Fruit fly (Drosophila melanogaster): Measurements from ENCODE around the gene CG43084.

The CG43084 gene

DNA sequence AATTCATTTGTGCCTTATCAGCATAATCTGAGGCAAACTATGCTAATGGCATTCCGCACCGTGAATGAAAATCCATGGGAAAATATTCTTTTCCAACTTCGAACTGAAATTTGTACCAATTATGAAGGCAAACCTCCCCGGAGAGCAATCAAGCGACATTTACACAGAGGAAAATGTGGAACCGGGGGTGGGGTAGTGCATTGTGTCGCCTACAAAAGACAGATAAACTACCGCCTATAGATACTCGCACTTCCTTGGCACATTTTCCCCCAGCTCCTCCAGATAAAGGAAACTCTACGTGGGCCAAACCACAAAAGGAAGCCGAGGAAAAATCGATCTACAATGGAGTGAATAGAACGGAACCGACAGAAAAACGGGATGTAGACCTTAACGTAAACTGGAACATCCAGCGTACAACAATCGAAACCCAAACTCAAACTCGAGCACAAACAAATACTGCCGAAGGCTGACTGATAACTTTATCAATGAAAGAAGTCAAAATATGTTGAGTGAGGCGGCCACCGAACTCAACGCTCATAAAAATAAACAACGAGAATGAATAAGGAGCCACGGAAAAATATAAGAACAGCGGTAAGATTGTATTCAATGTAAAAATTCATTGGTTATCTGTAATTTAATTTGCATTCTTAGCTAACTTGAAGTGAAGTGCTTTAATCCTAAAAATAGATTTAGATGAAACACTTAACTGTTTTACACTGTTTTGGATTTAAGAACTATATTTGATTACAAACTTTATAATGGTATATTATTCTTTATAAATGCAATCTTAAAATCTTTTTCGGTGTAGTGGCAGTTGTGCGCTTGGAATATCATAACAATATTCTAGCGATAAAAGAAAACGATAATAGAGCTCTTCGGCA, 40.3 kb downstream of the CG43084 start (continued):
- TF ChIP-seq CG9215 (GFP tag; IDR thresholded peaks at IDR 0.05) (no peak), HmgD (GFP tag; optimal IDR thresholded peaks at IDR 0.05) (no peak), klu (GFP tag; IDR thresholded peaks at IDR 0.05) (no peak), sens (GFP tag) (peak; percentile 88), cwo (GFP tag; optimal IDR thresholded peaks at IDR 0.05) (peak; percentile 65), CG3995 (GFP tag; optimal IDR thresholded peaks at IDR 0.05) (no peak), stwl (tag; optimal IDR thresholded peaks at IDR 0.05) (no peak), HHEX (GFP tag; optimal IDR thresholded peaks at IDR 0.05) (no peak), Ets65A (GFP tag) (no peak), lmd (GFP tag; IDR thresholded peaks at IDR 0.05) (no peak), CG3838 (GFP tag; optimal IDR thresholded peaks at IDR 0.05) (no peak), CG4617 (GFP tag; optimal IDR thresholded peaks at IDR 0.05; ENCODE audit: borderline replicate concordance) (no peak), CG9932 (GFP tag; IDR thresholded peaks at IDR 0.05) (peak; percentile 54), aop (GFP tag; IDR thresholded peaks at IDR 0.05) (no peak), p53 (GFP tag; optimal IDR thresholded peaks at IDR 0.05) (no peak), MBD-R2 (GFP tag; IDR thresholded peaks at IDR 0.05) (no peak), so (GFP tag; IDR thresholded peaks at IDR 0.05) (peak; percentile 28; the same call in 1 of the 3 replicates), CG3281 (GFP tag; optimal IDR thresholded peaks at IDR 0.05) (peak; percentile 19), CG1233 (GFP tag; optimal IDR thresholded peaks at IDR 0.05) (peak; percentile 60), Dll (GFP tag; IDR thresholded peaks at IDR 0.05; ENCODE audit: partially characterized antibody) (no peak), fu2 (GFP tag; optimal IDR thresholded peaks at IDR 0.05) (no peak), CG9437 (GFP tag; optimal IDR thresholded peaks at IDR 0.05) (peak; percentile 13), CG8290 (GFP tag; optimal IDR thresholded peaks at IDR 0.05) (no peak), CG8290 (tag; optimal IDR thresholded peaks at IDR 0.05) (no peak), Ssrp (tag; optimal IDR thresholded peaks at IDR 0.05) (no peak), oc (tag; optimal IDR thresholded peaks at IDR 0.05) (no peak), tio (GFP tag; optimal IDR thresholded peaks at IDR 0.05) (no peak), bbx (GFP tag; IDR thresholded peaks at IDR 0.05; ENCODE audit: partially characterized antibody) (no peak), Hr51 (GFP tag; optimal IDR thresholded peaks at IDR 0.05) (peak in 1 of 2 experiments; percentile 51), CG15073 (GFP tag; optimal IDR thresholded peaks at IDR 0.05) (no peak), kah (GFP tag; optimal IDR thresholded peaks at IDR 0.05) (no peak), Dip2 (GFP tag; IDR thresholded peaks at IDR 0.05) (no peak), toy (GFP tag; IDR thresholded peaks at IDR 0.05) (no peak), CG10462 (GFP tag; optimal IDR thresholded peaks at IDR 0.05) (no peak), Optix (GFP tag; IDR thresholded peaks at IDR 0.05) (no peak), Sin3A (optimal IDR thresholded peaks at IDR 0.05) (no peak), sna (GFP tag; IDR thresholded peaks at IDR 0.05; ENCODE audit: partially characterized antibody) (no peak), Adf1 (GFP tag; IDR thresholded peaks at IDR 0.05) (no peak), Nf-YA (GFP tag; IDR thresholded peaks at IDR 0.05) (no peak; the same call in 1 of the 2 replicates), ERR (GFP tag; optimal IDR thresholded peaks at IDR 0.05) (no peak), chn (GFP tag; optimal IDR thresholded peaks at IDR 0.05) (no peak), BtbVII (GFP tag; optimal IDR thresholded peaks at IDR 0.05) (peak; percentile 60), CG15514 (GFP tag; optimal IDR thresholded peaks at IDR 0.05) (peak; percentile 11), CG14050 (GFP tag; IDR thresholded peaks at IDR 0.05) (no peak), CG4360 (GFP tag; IDR thresholded peaks at IDR 0.05) (no peak), CG9817 (tag; optimal IDR thresholded peaks at IDR 0.05) (no peak), CG17361 (GFP tag; IDR thresholded peaks at IDR 0.05) (peak; percentile 53; the same call in 1 of the 3 replicates), CG3847 (GFP tag; IDR thresholded peaks at IDR 0.05) (no peak), Dp (GFP tag; optimal IDR thresholded peaks at IDR 0.05) (no peak), C15 (GFP tag; IDR thresholded peaks at IDR 0.05) (no peak), TFAM (GFP tag; optimal IDR thresholded peaks at IDR 0.05) (no peak)

All from whole organism, embryonic.